Worm (Caenorhabditis elegans) whole organism, L4 larva: ENCODE results near the gene Y73C8B.9.

Experiments
- T26A8.4 ChIP-seq: fragments of 200-800 bp; sonication (Bioruptor generic); IDR thresholded peaks from 2 replicates; pipeline ENCODE4 v1.3.6; 2022; ENCODE audit warnings: missing genetic modification characterization, missing compliant biosample characterization
- Y5F2A.4 ChIP-seq: fragments of 200-800 bp; sonication (Bioruptor generic); optimal IDR thresholded peaks from 2 replicates; lab custom pipeline; 2018; ENCODE audit warnings: mild to moderate bottlenecking, missing genetic modification characterization, missing compliant biosample characterization
- daf-8 ChIP-seq: fragments of 200-800 bp; sonication (Bioruptor generic); IDR thresholded peaks from 2 replicates; pipeline ENCODE4 v1.3.6; 2022; ENCODE audit warnings: missing genetic modification characterization, missing compliant biosample characterization
- lin-38 ChIP-seq: fragments of 200-800 bp; sonication (Bioruptor generic); IDR thresholded peaks from 2 replicates; pipeline ENCODE4 v1.3.6; 2022; ENCODE audit warnings: missing genetic modification reagents, missing genetic modification characterization, missing compliant biosample characterization
- nhr-237 ChIP-seq: sonication (generic microtip); optimal IDR thresholded peaks from 2 replicates; lab custom pipeline; 2017; ENCODE audit warnings: missing biosample characterization, missing genetic modification characterization
- nhr-77 ChIP-seq: fragments of 150-350 bp; optimal IDR thresholded peaks from 2 replicates; lab custom pipeline; 2014; ENCODE audit warnings: missing biosample characterization, missing genetic modification characterization
- pha-4 ChIP-seq, 2 experiments: fragments of 150-350 bp in 1 of 2; fragments of 200-800 bp in 1 of 2; sonication (Bioruptor generic) in 1 of 2; IDR thresholded peaks in 1 of 2; optimal IDR thresholded peaks in 1 of 2; 2 replicates each; pipeline versions ENCODE4 v1.3.6 to Lab custom; 2014 to 2022; ENCODE audit warnings: missing genetic modification characterization in 2 of 2, missing genetic modification reagents in 2 of 2, missing biosample characterization in 1 of 2, missing compliant biosample characterization in 1 of 2
- php-3 ChIP-seq: fragments of 200-800 bp; sonication (Bioruptor generic); IDR thresholded peaks from 2 replicates; pipeline ENCODE4 v1.3.6; 2022; ENCODE audit warnings: missing genetic modification reagents, missing genetic modification characterization, missing compliant biosample characterization
- saeg-2 ChIP-seq: fragments of 200-800 bp; sonication (Bioruptor generic); IDR thresholded peaks from 2 replicates; pipeline ENCODE4 v1.3.6; 2022; ENCODE audit warnings: missing genetic modification reagents, missing genetic modification characterization, missing compliant biosample characterization
- ztf-11 ChIP-seq: fragments of 150-350 bp; optimal IDR thresholded peaks from 2 replicates; lab custom pipeline; 2014; ENCODE audit warnings: missing biosample characterization, missing genetic modification characterization

DNA sequence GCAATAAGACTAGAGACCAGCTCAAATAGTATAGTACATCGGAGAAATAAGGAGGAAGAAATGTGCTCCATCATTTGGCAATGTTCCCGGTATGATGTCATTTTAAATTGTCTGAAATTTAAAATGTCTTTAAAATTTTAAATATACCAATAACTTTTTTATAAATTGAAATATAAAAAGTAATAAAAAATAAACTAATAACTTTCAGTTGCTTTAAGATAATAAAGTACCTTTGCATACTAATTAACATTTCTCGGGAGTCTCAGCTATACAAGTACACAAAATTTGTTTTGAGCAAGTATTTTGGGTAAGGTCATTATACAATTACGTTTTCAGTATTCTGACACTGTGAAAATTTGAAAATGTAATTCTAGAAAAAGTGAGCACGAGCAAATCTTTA, 41.5 kb upstream of the Y73C8B.9 start, which contains the start of gene srab-6:
- no peak for TF ChIP-seq T26A8.4 (GFP tag; lab: Robert Waterston, UW)
- no peak for TF ChIP-seq saeg-2 (GFP tag; lab: Robert Waterston, UW)
- TF ChIP-seq php-3 (GFP tag; lab: Robert Waterston, UW), result no peak
- no peak for TF ChIP-seq lin-38 (GFP tag; lab: Robert Waterston, UW)
- no peak for TF ChIP-seq nhr-77 (tag; lab: Kevin White, UChicago)
- no peak for TF ChIP-seq nhr-237 (tag; lab: Kevin White, UChicago)
- TF ChIP-seq pha-4 (GFP tag; IDR thresholded peaks at IDR 0.05; lab: Robert Waterston, UW), result no peak
- no peak for TF ChIP-seq pha-4 (tag; optimal IDR thresholded peaks at IDR 0.05; lab: Kevin White, UChicago)
- TF ChIP-seq daf-8 (GFP tag; lab: Robert Waterston, UW), result no peak
- no peak for TF ChIP-seq ztf-11 (tag; lab: Kevin White, UChicago)
- no peak for TF ChIP-seq Y5F2A.4 (GFP tag; lab: Kevin White, UChicago)
